Fruit fly (Drosophila melanogaster) whole organism: ENCODE results near the gene Adsl.

Experiments
- CG8478 ChIP-seq: fragments of >200 bp; optimal IDR thresholded peaks from 2 replicates; lab custom pipeline; 2018; ENCODE audit warnings: inconsistent platforms
- EcR ChIP-seq, 2 experiments: fragments of >200 bp; optimal IDR thresholded peaks; 2 replicates each; lab custom pipeline; 2017; ENCODE audit warnings: missing biosample characterization in 2 of 2, missing genetic modification characterization in 2 of 2, missing genetic modification reagents in 2 of 2
- psq ChIP-seq: fragments of >200 bp; optimal IDR thresholded peaks from 2 replicates; lab custom pipeline; 2017

DNA sequence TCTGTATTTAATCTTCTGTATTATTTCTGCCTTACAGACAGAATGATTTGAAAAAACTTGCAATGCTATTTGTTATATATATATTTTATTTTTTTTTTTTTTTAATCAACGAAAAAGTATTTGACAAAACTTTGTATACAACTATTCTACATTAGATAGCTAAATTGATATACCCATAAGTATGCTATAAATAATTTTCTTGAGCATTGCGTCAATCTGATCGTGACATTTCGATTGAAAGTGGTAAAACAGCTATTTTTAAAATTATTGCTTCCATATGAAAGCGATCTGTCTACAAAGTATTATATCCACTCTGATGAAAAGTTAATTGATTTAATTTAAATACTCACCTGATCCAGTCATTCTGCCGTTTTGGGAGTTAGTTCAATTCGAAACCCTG, 36.7 kb downstream of the Adsl start:
- TF ChIP-seq psq (lab: Kevin White, UChicago) (no peak), CG8478 (lab: Kevin White, UChicago) (no peak), EcR (GFP tag; optimal IDR thresholded peaks at IDR 0.05; lab: Kevin White, UChicago) (no peak)
